Worm (Caenorhabditis elegans) whole organism, L4/young adult: Measurements from ENCODE around the gene lgc-58.

Source experiments
- W03F9.2 ChIP-seq: fragments of 150-350 bp; optimal IDR thresholded peaks from 2 replicates; lab custom pipeline; 2014; ENCODE audit warnings: missing biosample characterization, missing genetic modification characterization
- dao-5 ChIP-seq: sonication (generic microtip); optimal IDR thresholded peaks from 2 replicates; lab custom pipeline; 2016; ENCODE audit warnings: missing genotype, missing genetic modification characterization, moderate library complexity, missing compliant biosample characterization
- him-1 ChIP-seq: sonication (generic microtip); optimal IDR thresholded peaks from 2 replicates; lab custom pipeline; 2016; ENCODE audit warnings: missing genotype, missing genetic modification reagents, missing genetic modification characterization, missing compliant biosample characterization

Gene lgc-58

ce11 chrX:6128773-6129172 is 53.5 kb downstream of the lgc-58 start:
- TF ChIP-seq dao-5 (tag; lab: Kevin White, UChicago), result no peak
- TF ChIP-seq W03F9.2 (tag; lab: Kevin White, UChicago), result no peak
- no peak for TF ChIP-seq him-1

ce11 chrX:6129277-6129676 is 54.0 kb downstream of the lgc-58 start:
- TF ChIP-seq W03F9.2 (tag; lab: Kevin White, UChicago) (no peak), him-1 (no peak), dao-5 (tag; lab: Kevin White, UChicago) (no peak)
